Worm (Caenorhabditis elegans) whole organism, L4 larva: Measurements from ENCODE around the gene K11E4.1.

Source experiments
- D1046.2 ChIP-seq: fragments of 200-800 bp; sonication (Bioruptor generic); IDR thresholded peaks from 2 replicates; pipeline ENCODE4 v1.3.6; 2022; ENCODE audit warnings: missing genetic modification characterization, missing compliant biosample characterization
- F10B5.3 ChIP-seq: sonication (generic microtip); optimal IDR thresholded peaks from 2 replicates; lab custom pipeline; 2016; ENCODE audit warnings: mild to moderate bottlenecking, missing genetic modification characterization, missing compliant biosample characterization
- F44E2.7 ChIP-seq: fragments of 200-800 bp; sonication (Bioruptor generic); IDR thresholded peaks from 2 replicates; pipeline ENCODE4 v2.1.2; 2022; ENCODE audit warnings: missing genetic modification characterization, missing compliant biosample characterization
- F49E8.2 ChIP-seq: sonication (generic microtip); optimal IDR thresholded peaks from 2 replicates; lab custom pipeline; 2016; ENCODE audit warnings: missing compliant biosample characterization, mild to moderate bottlenecking, missing genetic modification characterization, borderline replicate concordance
- Y48G9A.11 ChIP-seq: fragments of 200-800 bp; sonication (Bioruptor generic); IDR thresholded peaks from 2 replicates; pipeline ENCODE4 v1.3.6; 2022; ENCODE audit warnings: missing genetic modification reagents, missing genetic modification characterization, missing compliant biosample characterization
- Y5F2A.4 ChIP-seq: fragments of 200-800 bp; sonication (Bioruptor generic); optimal IDR thresholded peaks from 2 replicates; lab custom pipeline; 2018; ENCODE audit warnings: mild to moderate bottlenecking, missing genetic modification characterization, missing compliant biosample characterization
- ZK546.5 ChIP-seq, 2 experiments: sonication (generic microtip); optimal IDR thresholded peaks; 2 replicates each; lab custom pipeline; 2017; ENCODE audit warnings: missing biosample characterization in 2 of 2, missing genetic modification characterization in 2 of 2
- ceh-28 ChIP-seq: fragments of 150-350 bp; optimal IDR thresholded peaks from 2 replicates; lab custom pipeline; 2014; ENCODE audit warnings: missing biosample characterization, missing genetic modification reagents, missing genetic modification characterization
- ces-1 ChIP-seq: fragments of 150-350 bp; sonication (generic microtip); optimal IDR thresholded peaks from 4 replicates; lab custom pipeline; 2014; ENCODE audit warnings: missing biosample characterization, missing genetic modification reagents, missing genetic modification characterization
- cey-2 ChIP-seq: sonication (generic microtip); optimal IDR thresholded peaks from 3 replicates; lab custom pipeline; 2017; ENCODE audit warnings: missing genetic modification characterization, mild to moderate bottlenecking, missing compliant biosample characterization, antibody characterized with exemption, borderline replicate concordance; ENCODE audit not compliant: insufficient read depth
- daf-12 ChIP-seq: fragments of 150-350 bp; optimal IDR thresholded peaks from 2 replicates; lab custom pipeline; 2014; ENCODE audit warnings: missing biosample characterization, missing genetic modification reagents, missing genetic modification characterization
- daf-16 ChIP-seq, 3 experiments: sonication (generic microtip); optimal IDR thresholded peaks; 2 replicates each; lab custom pipeline; 2016 to 2017; ENCODE audit warnings: missing genetic modification characterization in 3 of 3, missing genetic modification reagents in 3 of 3, mild to moderate bottlenecking in 2 of 3, missing compliant biosample characterization in 2 of 3, missing biosample characterization in 1 of 3, moderate library complexity in 1 of 3
- daf-8 ChIP-seq: fragments of 200-800 bp; sonication (Bioruptor generic); IDR thresholded peaks from 2 replicates; pipeline ENCODE4 v1.3.6; 2022; ENCODE audit warnings: missing genetic modification characterization, missing compliant biosample characterization
- dmd-6 ChIP-seq: fragments of 200-800 bp; sonication (Bioruptor generic); IDR thresholded peaks from 2 replicates; pipeline ENCODE4 v1.3.6; 2022; ENCODE audit warnings: missing genetic modification reagents, missing genetic modification characterization, missing compliant biosample characterization
- dmd-8 ChIP-seq: fragments of 200-800 bp; sonication (Bioruptor generic); IDR thresholded peaks from 2 replicates; pipeline ENCODE4 v1.3.6; 2022; ENCODE audit warnings: missing genetic modification characterization, missing compliant biosample characterization
- dve-1 ChIP-seq: sonication (generic microtip); optimal IDR thresholded peaks from 2 replicates; lab custom pipeline; 2017; ENCODE audit warnings: antibody characterized with exemption, mild to moderate bottlenecking, missing genetic modification characterization, missing compliant biosample characterization; ENCODE audit not compliant: insufficient read depth
- fos-1 ChIP-seq: fragments of 150-350 bp; optimal IDR thresholded peaks from 2 replicates; lab custom pipeline; 2014; ENCODE audit warnings: missing biosample characterization, missing genetic modification characterization
- gei-8 ChIP-seq: fragments of 200-800 bp; sonication (Bioruptor generic); optimal IDR thresholded peaks from 2 replicates; lab custom pipeline; 2018; ENCODE audit warnings: mild to moderate bottlenecking, missing genetic modification characterization, missing compliant biosample characterization
- hlh-11 ChIP-seq: fragments of 200-800 bp; sonication (Bioruptor generic); optimal IDR thresholded peaks from 2 replicates; lab custom pipeline; 2018; ENCODE audit warnings: mild to moderate bottlenecking, missing genetic modification characterization, missing compliant biosample characterization
- hlh-30 ChIP-seq: sonication (generic microtip); optimal IDR thresholded peaks from 2 replicates; lab custom pipeline; 2017; ENCODE audit warnings: antibody characterized with exemption, mild to moderate bottlenecking, missing genetic modification characterization, missing compliant biosample characterization; ENCODE audit not compliant: insufficient read depth
- lin-13 ChIP-seq: fragments of 150-350 bp; optimal IDR thresholded peaks from 2 replicates; lab custom pipeline; 2014; ENCODE audit warnings: missing biosample characterization, missing genetic modification reagents, missing genetic modification characterization
- lin-38 ChIP-seq: fragments of 200-800 bp; sonication (Bioruptor generic); IDR thresholded peaks from 2 replicates; pipeline ENCODE4 v1.3.6; 2022; ENCODE audit warnings: missing genetic modification reagents, missing genetic modification characterization, missing compliant biosample characterization
- madf-5 ChIP-seq, 2 experiments: fragments of 200-800 bp; sonication (Bioruptor generic); IDR thresholded peaks; 2 replicates each; pipeline ENCODE4 v1.3.6; 2022; ENCODE audit warnings: missing compliant biosample characterization in 2 of 2, missing genetic modification characterization in 2 of 2
- mdl-1 ChIP-seq, 2 experiments: fragments of 150-350 bp in 1 of 2; sonication (generic microtip) in 1 of 2; optimal IDR thresholded peaks; 2 replicates each; lab custom pipeline; 2014 to 2017; ENCODE audit warnings: missing biosample characterization in 2 of 2, missing genetic modification characterization in 2 of 2
- mdt-29 ChIP-seq: fragments of 200-800 bp; sonication (Bioruptor generic); IDR thresholded peaks from 2 replicates; pipeline ENCODE4 v1.3.6; 2022; ENCODE audit warnings: missing genetic modification reagents, missing genetic modification characterization, missing compliant biosample characterization
- mes-2 ChIP-seq: sonication (generic microtip); optimal IDR thresholded peaks from 2 replicates; lab custom pipeline; 2016; ENCODE audit warnings: missing genotype, mild to moderate bottlenecking, missing genetic modification characterization, missing compliant biosample characterization; ENCODE audit not compliant: poor library complexity, severe bottlenecking
- nhr-11 ChIP-seq: fragments of 150-350 bp; optimal IDR thresholded peaks from 2 replicates; lab custom pipeline; 2014; ENCODE audit warnings: missing biosample characterization, missing genetic modification characterization
- nhr-28 ChIP-seq: fragments of 150-350 bp; optimal IDR thresholded peaks from 2 replicates; lab custom pipeline; 2014; ENCODE audit warnings: missing biosample characterization, missing genetic modification characterization
- nhr-77 ChIP-seq: fragments of 150-350 bp; optimal IDR thresholded peaks from 2 replicates; lab custom pipeline; 2014; ENCODE audit warnings: missing biosample characterization, missing genetic modification characterization
- pha-4 ChIP-seq, 2 experiments: fragments of 150-350 bp in 1 of 2; fragments of 200-800 bp in 1 of 2; sonication (Bioruptor generic) in 1 of 2; IDR thresholded peaks in 1 of 2; optimal IDR thresholded peaks in 1 of 2; 2 replicates each; pipeline versions ENCODE4 v1.3.6 to Lab custom; 2014 to 2022; ENCODE audit warnings: missing genetic modification characterization in 2 of 2, missing genetic modification reagents in 2 of 2, missing biosample characterization in 1 of 2, missing compliant biosample characterization in 1 of 2
- php-3 ChIP-seq: fragments of 200-800 bp; sonication (Bioruptor generic); IDR thresholded peaks from 2 replicates; pipeline ENCODE4 v1.3.6; 2022; ENCODE audit warnings: missing genetic modification reagents, missing genetic modification characterization, missing compliant biosample characterization
- pqm-1 ChIP-seq: sonication (generic microtip); optimal IDR thresholded peaks from 2 replicates; lab custom pipeline; 2017; ENCODE audit warnings: missing biosample characterization, missing genetic modification characterization
- snpc-1.2 ChIP-seq: fragments of 200-800 bp; sonication (Bioruptor generic); IDR thresholded peaks from 2 replicates; pipeline ENCODE4 v1.3.6; 2022; ENCODE audit warnings: missing genetic modification reagents, missing genetic modification characterization, missing compliant biosample characterization
- snpc-4 ChIP-seq: fragments of 150-350 bp; optimal IDR thresholded peaks from 2 replicates; lab custom pipeline; 2014; ENCODE audit warnings: missing biosample characterization, missing genetic modification characterization
- spr-1 ChIP-seq: sonication (generic microtip); optimal IDR thresholded peaks from 2 replicates; lab custom pipeline; 2016; ENCODE audit warnings: mild to moderate bottlenecking, missing genetic modification characterization, missing compliant biosample characterization
- tag-97 ChIP-seq: fragments of 200-800 bp; sonication (Bioruptor generic); IDR thresholded peaks from 2 replicates; pipeline ENCODE4 v1.3.6; 2022; ENCODE audit warnings: missing genetic modification characterization, missing compliant biosample characterization
- unc-62 ChIP-seq, 3 experiments: fragments of 150-350 bp in 1 of 3; sonication (generic microtip); optimal IDR thresholded peaks in 2 of 3; peaks in 1 of 3; 1 replicate in 1 of 3; 2 replicates in 2 of 3; lab custom pipeline; 2014 to 2017; ENCODE audit warnings: missing biosample characterization in 3 of 3, missing genetic modification characterization in 3 of 3, missing genetic modification reagents in 3 of 3, missing genotype in 1 of 3
- zag-1 ChIP-seq: fragments of 150-350 bp; optimal IDR thresholded peaks from 2 replicates; lab custom pipeline; 2014; ENCODE audit warnings: missing biosample characterization, missing genetic modification characterization
- zfp-2 ChIP-seq: sonication (generic microtip); optimal IDR thresholded peaks from 2 replicates; lab custom pipeline; 2016; ENCODE audit warnings: mild to moderate bottlenecking, missing genetic modification characterization, missing compliant biosample characterization
- zfp-3 ChIP-seq: fragments of 200-800 bp; sonication (Bioruptor generic); conservative IDR thresholded peaks from 2 replicates; pipeline ENCODE4 v1.3.6; 2022; ENCODE audit warnings: missing genetic modification reagents, missing genetic modification characterization, missing compliant biosample characterization
- ztf-7 ChIP-seq: fragments of 150-350 bp; optimal IDR thresholded peaks from 2 replicates; lab custom pipeline; 2014; ENCODE audit warnings: missing biosample characterization, missing genetic modification characterization

Gene K11E4.1

DNA sequence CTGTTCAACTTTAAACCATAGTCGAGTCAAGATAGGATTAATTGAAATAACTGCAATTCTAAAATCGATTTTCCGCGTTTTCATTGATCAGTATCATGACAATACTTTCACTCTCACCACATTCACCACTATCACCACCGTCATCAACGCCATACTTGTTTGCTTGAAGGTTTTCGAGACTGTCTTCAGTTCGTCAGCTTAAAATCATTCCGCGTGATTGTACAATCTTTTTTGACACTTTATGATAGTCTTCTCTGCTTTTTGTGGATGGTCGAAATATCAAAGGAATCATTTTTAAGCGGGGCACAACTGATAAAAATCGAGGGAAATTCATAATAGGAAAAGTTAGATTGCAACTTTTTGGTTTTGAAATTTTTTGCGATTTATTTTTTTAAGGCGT is 32.3 kb downstream of the K11E4.1 start (continued):
- TF ChIP-seq Y48G9A.11 (GFP tag; lab: Robert Waterston, UW), result no peak
- TF ChIP-seq gei-8 (GFP tag; lab: Kevin White, UChicago), result no peak

DNA sequence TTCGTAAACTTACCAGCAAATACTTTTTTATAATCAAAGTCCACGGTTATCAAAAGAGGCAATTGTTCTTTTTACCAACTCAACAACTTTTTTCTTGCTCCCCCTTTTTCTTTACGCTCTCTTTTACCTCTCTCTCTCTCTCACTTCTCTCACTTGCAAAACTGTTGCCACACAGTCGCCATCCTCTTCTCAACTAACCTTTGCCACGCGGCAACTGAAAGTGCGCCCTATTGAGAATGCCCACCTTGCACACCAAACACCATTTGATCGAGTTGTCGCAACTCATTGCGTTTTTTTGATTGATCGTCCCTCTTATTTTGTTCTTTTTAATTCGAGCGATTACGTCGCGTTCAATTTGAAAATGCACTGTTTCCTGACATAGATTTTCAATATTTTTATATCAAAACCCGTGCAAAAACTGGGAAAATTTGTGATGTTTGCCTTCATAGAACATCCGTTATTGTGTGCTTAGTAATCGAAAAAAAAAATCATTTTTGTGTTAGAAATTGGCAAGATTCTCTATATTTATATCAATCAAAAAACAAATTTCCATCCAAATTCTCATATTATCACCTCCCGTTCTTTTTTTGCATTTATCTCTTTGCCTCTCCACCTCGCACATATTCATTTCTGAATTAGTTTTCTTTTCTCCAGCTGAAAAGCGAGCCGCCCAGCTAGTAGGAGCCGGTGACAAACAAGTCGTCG is 32.9 kb downstream of the K11E4.1 start, which contains the start of gene nhr-71:
nhr-71 (plus strand) TSS at position 655 of the 705 bp plus-strand sequence.
- TF ChIP-seq zag-1 (no peak), F44E2.7 (GFP tag; lab: Robert Waterston, UW) (no peak), unc-62 (GFP tag; optimal IDR thresholded peaks at IDR 0.05 in 1 of 2; lab: Kevin White, UChicago) (peak in 1 of 2 experiments; percentile 10), unc-62 (tag; optimal IDR thresholded peaks at IDR 0.05; lab: Kevin White, UChicago) (no peak), tag-97 (GFP tag; lab: Robert Waterston, UW) (no peak), lin-38 (GFP tag; lab: Robert Waterston, UW) (0 out of 2 replicates have a peak, but pooled peaks have one; percentile 15), mes-2 (tag; lab: Kevin White, UChicago) (peak; percentile 36), lin-13 (GFP tag; lab: Kevin White, UChicago) (no peak), ZK546.5 (tag; optimal IDR thresholded peaks at IDR 0.05; lab: Kevin White, UChicago) (no peak)

DNA sequence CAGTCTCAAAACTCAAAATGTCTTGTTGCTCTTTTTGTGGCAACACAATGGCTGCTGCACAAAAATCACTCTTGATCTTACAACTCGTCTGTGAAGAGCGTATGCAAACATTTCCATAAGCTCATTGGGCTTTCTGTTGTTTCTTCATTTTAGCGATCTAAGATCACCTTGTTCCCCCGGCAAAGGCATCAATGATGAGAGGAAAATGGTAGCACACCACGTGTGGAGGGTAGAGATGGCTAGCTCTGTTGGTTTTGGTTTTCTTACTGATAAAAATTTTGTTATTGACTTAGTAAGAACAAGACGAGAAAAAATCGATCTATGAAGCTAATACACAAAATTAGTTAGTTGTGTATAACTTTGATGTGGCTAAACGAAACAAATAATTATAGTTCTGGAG is 34.0 kb downstream of the K11E4.1 start:
- no peak for TF ChIP-seq ces-1
- TF ChIP-seq ztf-7 (tag; lab: Kevin White, UChicago), result no peak
- TF ChIP-seq nhr-28 (tag; lab: Kevin White, UChicago), result peak; percentile 66
- no peak for TF ChIP-seq pha-4 (GFP tag; IDR thresholded peaks at IDR 0.05; lab: Robert Waterston, UW)
- TF ChIP-seq pha-4 (tag; optimal IDR thresholded peaks at IDR 0.05; lab: Kevin White, UChicago), result no peak
- TF ChIP-seq nhr-11 (tag; lab: Kevin White, UChicago), result no peak
- no peak for TF ChIP-seq Y5F2A.4
- no peak for TF ChIP-seq madf-5 (GFP tag; IDR thresholded peaks at IDR 0.05; lab: Robert Waterston, UW)
- no peak for TF ChIP-seq daf-8 (GFP tag; lab: Robert Waterston, UW)
- TF ChIP-seq F49E8.2 (tag; lab: Kevin White, UChicago), result no peak
- no peak for TF ChIP-seq zfp-2
- TF ChIP-seq php-3 (GFP tag; lab: Robert Waterston, UW), result 0 out of 2 replicates have a peak, but pooled peaks have one; percentile 14
- no peak for TF ChIP-seq spr-1 (tag; lab: Kevin White, UChicago)
- peak; percentile 3 for TF ChIP-seq nhr-77 (tag; lab: Kevin White, UChicago)
- peak; percentile 44 for TF ChIP-seq hlh-11 (tag; lab: Kevin White, UChicago)
- TF ChIP-seq mdt-29 (GFP tag; lab: Robert Waterston, UW), result no peak
- peak in 1 of 2 experiments; percentile 45 for TF ChIP-seq mdl-1 (tag; optimal IDR thresholded peaks at IDR 0.05; lab: Kevin White, UChicago)
- TF ChIP-seq ceh-28 (tag; lab: Kevin White, UChicago), result no peak
- TF ChIP-seq F10B5.3 (tag; lab: Kevin White, UChicago), result no peak
- no peak for TF ChIP-seq dmd-8 (GFP tag; lab: Robert Waterston, UW)
- no peak for TF ChIP-seq cey-2 (tag; lab: Kevin White, UChicago)
- TF ChIP-seq zfp-3 (GFP tag; lab: Robert Waterston, UW), result no peak
- TF ChIP-seq daf-12, result no peak
- TF ChIP-seq gei-8 (GFP tag; lab: Kevin White, UChicago), result no peak
- no peak for TF ChIP-seq D1046.2 (GFP tag; lab: Robert Waterston, UW)
- TF ChIP-seq snpc-4, result no peak
- TF ChIP-seq hlh-30 (tag; lab: Kevin White, UChicago), result peak; percentile 12
- no peak for TF ChIP-seq daf-16 (GFP tag; optimal IDR thresholded peaks at IDR 0.05; lab: Kevin White, UChicago)
- peak; percentile 81 for TF ChIP-seq daf-16 (tag; optimal IDR thresholded peaks at IDR 0.05; lab: Kevin White, UChicago)
- TF ChIP-seq fos-1 (tag; lab: Kevin White, UChicago), result no peak
- no peak for TF ChIP-seq snpc-1.2 (GFP tag; lab: Robert Waterston, UW)
- TF ChIP-seq pqm-1 (tag; lab: Kevin White, UChicago), result peak; percentile 21
- TF ChIP-seq dmd-6 (GFP tag; lab: Robert Waterston, UW), result no peak
- peak; percentile 10 for TF ChIP-seq dve-1 (tag; lab: Kevin White, UChicago)
